Worm (Caenorhabditis elegans): ENCODE results near the gene pho-10.

ce11 chrII:9891031-9891689, 29.2 kb downstream of the pho-10 start, which contains the start of gene vgln-1:
- TF ChIP-seq ceh-14 (tag; optimal IDR thresholded peaks at IDR 0.05), result no peak
- no peak for TF ChIP-seq sox-4 (tag; optimal IDR thresholded peaks at IDR 0.05)
- TF ChIP-seq dmd-4 (tag; optimal IDR thresholded peaks at IDR 0.05; ENCODE audit: borderline replicate concordance), result no peak
- TF ChIP-seq lin-11 (tag; optimal IDR thresholded peaks at IDR 0.05), result no peak
- TF ChIP-seq ceh-48 (tag; optimal IDR thresholded peaks at IDR 0.05), result no peak
- TF ChIP-seq ama-1 (optimal IDR thresholded peaks at IDR 0.05), result no peak
- no peak for TF ChIP-seq unc-42 (tag; optimal IDR thresholded peaks at IDR 0.05)
- TF ChIP-seq npax-4 (tag; optimal IDR thresholded peaks at IDR 0.05), result no peak
- TF ChIP-seq pha-4 (tag; optimal IDR thresholded peaks at IDR 0.05), result no peak
- no peak for TF ChIP-seq T23F11.4 (GFP tag; optimal IDR thresholded peaks at IDR 0.05)
- no peak for TF ChIP-seq odd-2 (tag; optimal IDR thresholded peaks at IDR 0.05)
